Worm (Caenorhabditis elegans): ENCODE data around the gene hpk-1.

Gene hpk-1

ce11 chrX:4190537-4191144 lies 26.4 kb downstream of the hpk-1 start, which contains the start of gene vha-12 (continued):
- TF ChIP-seq snpc-4 (tag; optimal IDR thresholded peaks at IDR 0.05) = peak; percentile 66
- TF ChIP-seq elt-1 (tag; optimal IDR thresholded peaks at IDR 0.05) = no peak
- peak; percentile 95 for TF ChIP-seq C34F6.9 (tag; optimal IDR thresholded peaks at IDR 0.05)
- peak; percentile 62 for TF ChIP-seq ztf-4 (tag; optimal IDR thresholded peaks at IDR 0.05)

ce11 chrX:4186656-4187055 lies 30.4 kb downstream of the hpk-1 start, which contains the start of gene mrp-6:
mrp-6 (minus strand) TSS chrX:4186756.
- no peak for TF ChIP-seq nhr-77 (tag; optimal IDR thresholded peaks at IDR 0.05)
- no peak for TF ChIP-seq unc-39 (tag; optimal IDR thresholded peaks at IDR 0.05)
- no peak for TF ChIP-seq nhr-23 (tag; optimal IDR thresholded peaks at IDR 0.05)
- no peak for TF ChIP-seq blmp-1 (tag; optimal IDR thresholded peaks at IDR 0.05; ENCODE audit: insufficient read depth)
- no peak for TF ChIP-seq fos-1 (tag; optimal IDR thresholded peaks at IDR 0.05)
- no peak for TF ChIP-seq elt-3 (tag; optimal IDR thresholded peaks at IDR 0.05)
- no peak for TF ChIP-seq lin-39 (tag; optimal IDR thresholded peaks at IDR 0.05)
- no peak for TF ChIP-seq skn-1 (tag; optimal IDR thresholded peaks at IDR 0.05)
- no peak for TF ChIP-seq ama-1 (optimal IDR thresholded peaks at IDR 0.05)
- no peak for TF ChIP-seq dmd-4 (tag; optimal IDR thresholded peaks at IDR 0.05)
- TF ChIP-seq ZK546.5 (tag; optimal IDR thresholded peaks at IDR 0.05) = no peak
- no peak for TF ChIP-seq C34F6.9 (tag; optimal IDR thresholded peaks at IDR 0.05)
- TF ChIP-seq unc-55 (GFP tag; optimal IDR thresholded peaks at IDR 0.05) = no peak
- TF ChIP-seq peb-1 (tag; optimal IDR thresholded peaks at IDR 0.05) = no peak

- TF ChIP-seq ztf-1 (GFP tag; conservative IDR thresholded peaks at IDR 0.05) (no peak), nhr-11 (tag; optimal IDR thresholded peaks at IDR 0.05) (no peak), F13H6.1 (tag; optimal IDR thresholded peaks at IDR 0.05) (no peak), unc-55 (GFP tag; optimal IDR thresholded peaks at IDR 0.05) (no peak), nhr-6 (tag; optimal IDR thresholded peaks at IDR 0.05) (no peak), ceh-82 (tag; optimal IDR thresholded peaks at IDR 0.05) (no peak)
Measured at ce11 chrX:4177394-4177793, 39.7 kb downstream of the hpk-1 start, which contains the start of gene ZK470.6. ZK470.6 (minus strand) TSS chrX:4177494.

- TF ChIP-seq sma-3 (GFP tag; optimal IDR thresholded peaks at IDR 0.05) (no peak), blmp-1 (tag; optimal IDR thresholded peaks at IDR 0.05; ENCODE audit: insufficient read depth) (no peak), lin-13 (GFP tag; optimal IDR thresholded peaks at IDR 0.05) (no peak), nhr-12 (tag; optimal IDR thresholded peaks at IDR 0.05) (no peak), gmeb-1 (tag; optimal IDR thresholded peaks at IDR 0.05) (no peak), unc-62 (GFP tag; optimal IDR thresholded peaks at IDR 0.05) (no peak), aly-2 (tag; optimal IDR thresholded peaks at IDR 0.05) (no peak), lin-39 (tag; optimal IDR thresholded peaks at IDR 0.05) (no peak), snpc-4 (tag; optimal IDR thresholded peaks at IDR 0.05) (no peak), sem-4 (tag; optimal IDR thresholded peaks at IDR 0.05) (no peak), unc-55 (GFP tag; optimal IDR thresholded peaks at IDR 0.05) (no peak)
Measured at ce11 chrX:4167150-4167549, 49.9 kb downstream of the hpk-1 start, which contains the start of gene ZK470.14. ZK470.14 (plus strand) TSS chrX:4167450.

ce11 chrX:4163391-4163790 lies 53.7 kb downstream of the hpk-1 start, which contains the start of gene ZK470.1:
ZK470.1 (plus strand) TSS chrX:4163691.
- no peak for TF ChIP-seq ama-1 (optimal IDR thresholded peaks at IDR 0.05)
- no peak for TF ChIP-seq nhr-23 (tag; optimal IDR thresholded peaks at IDR 0.05)
- TF ChIP-seq mab-5 (tag; optimal IDR thresholded peaks at IDR 0.05) = no peak
- TF ChIP-seq ztf-11 (tag; optimal IDR thresholded peaks at IDR 0.05) = no peak
- no peak for TF ChIP-seq unc-62 (GFP tag; optimal IDR thresholded peaks at IDR 0.05)
- no peak for TF ChIP-seq nhr-25 (tag; optimal IDR thresholded peaks at IDR 0.05)

- no peak for TF ChIP-seq C34F6.9 (tag; optimal IDR thresholded peaks at IDR 0.05)
- peak; percentile 10 for TF ChIP-seq unc-55 (GFP tag; optimal IDR thresholded peaks at IDR 0.05)
- TF ChIP-seq nhr-11 (tag; optimal IDR thresholded peaks at IDR 0.05) = no peak
- TF ChIP-seq nhr-6 (tag; optimal IDR thresholded peaks at IDR 0.05) = no peak
Measured at ce11 chrX:4161938-4162337, 55.2 kb downstream of the hpk-1 start.

Data from whole organism, L2 larva.